Worm (Caenorhabditis elegans): ENCODE measurements around the gene cpna-3.

- TF ChIP-seq nfya-1 (tag; optimal IDR thresholded peaks at IDR 0.05) (no peak), ceh-31 (tag; optimal IDR thresholded peaks at IDR 0.05) (peak; percentile 2), unc-55 (GFP tag; optimal IDR thresholded peaks at IDR 0.05) (no peak), ama-1 (optimal IDR thresholded peaks at IDR 0.05) (no peak), hlh-8 (tag; optimal IDR thresholded peaks at IDR 0.05) (no peak), fkh-6 (tag; optimal IDR thresholded peaks at IDR 0.05) (no peak), dve-1 (tag; optimal IDR thresholded peaks at IDR 0.05) (no peak), elt-2 (tag; optimal IDR thresholded peaks at IDR 0.05) (no peak), elt-4 (tag; optimal IDR thresholded peaks at IDR 0.05) (no peak)
Observed at ce11 chrIV:9092011-9092410, 4.6 kb upstream of the cpna-3 start.

Measured in whole organism, late embryonic.